Worm (Caenorhabditis elegans) whole organism, L2 larva: ENCODE results near the gene Y39B6A.10.
A peak's percentile ranks its signal among the peaks of the same experiment; 100 is the strongest.

Source experiments
- C34F6.9 ChIP-seq: fragments of 150-350 bp; optimal IDR thresholded peaks from 2 replicates; lab custom pipeline; 2014; ENCODE audit warnings: missing biosample characterization, missing genetic modification characterization
- F13H6.1 ChIP-seq: sonication (generic microtip); optimal IDR thresholded peaks from 2 replicates; lab custom pipeline; 2016; ENCODE audit warnings: missing genetic modification characterization, missing compliant biosample characterization
- R02D3.7 ChIP-seq: fragments of 150-350 bp; optimal IDR thresholded peaks from 2 replicates; lab custom pipeline; 2014; ENCODE audit warnings: missing biosample characterization, missing genetic modification characterization
- Y55F3AM.14 ChIP-seq: fragments of 200-800 bp; sonication (Bioruptor generic); optimal IDR thresholded peaks from 2 replicates; lab custom pipeline; 2018; ENCODE audit warnings: mild to moderate bottlenecking, missing genetic modification characterization, missing compliant biosample characterization
- ZK546.5 ChIP-seq: sonication (generic microtip); optimal IDR thresholded peaks from 2 replicates; lab custom pipeline; 2017; ENCODE audit warnings: missing biosample characterization, missing genetic modification characterization
- alr-1 ChIP-seq: fragments of 150-350 bp; optimal IDR thresholded peaks from 2 replicates; lab custom pipeline; 2014; ENCODE audit warnings: missing biosample characterization, missing genetic modification characterization
- aly-2 ChIP-seq: fragments of 150-350 bp; optimal IDR thresholded peaks from 2 replicates; lab custom pipeline; 2014; ENCODE audit warnings: missing biosample characterization, missing genetic modification characterization
- ama-1 ChIP-seq: fragments of 150-350 bp; optimal IDR thresholded peaks from 2 replicates; lab custom pipeline; 2018; ENCODE audit warnings: inconsistent platforms
- blmp-1 ChIP-seq: sonication (generic microtip); optimal IDR thresholded peaks from 2 replicates; lab custom pipeline; 2017; ENCODE audit warnings: missing genetic modification characterization, mild to moderate bottlenecking, missing compliant biosample characterization, antibody characterized with exemption, moderate library complexity; ENCODE audit not compliant: insufficient read depth
- ceh-16 ChIP-seq: fragments of 150-350 bp; optimal IDR thresholded peaks from 2 replicates; lab custom pipeline; 2014; ENCODE audit warnings: missing biosample characterization, missing genetic modification characterization
- ceh-82 ChIP-seq: fragments of 150-350 bp; optimal IDR thresholded peaks from 2 replicates; lab custom pipeline; 2014; ENCODE audit warnings: missing biosample characterization, missing genetic modification characterization
- crh-2 ChIP-seq: sonication (generic microtip); optimal IDR thresholded peaks from 2 replicates; lab custom pipeline; 2017; ENCODE audit warnings: missing biosample characterization, missing genetic modification characterization
- dmd-4 ChIP-seq: sonication (generic microtip); optimal IDR thresholded peaks from 2 replicates; lab custom pipeline; 2017; ENCODE audit warnings: missing biosample characterization, missing genetic modification characterization
- egl-27 ChIP-seq: sonication (generic microtip); optimal IDR thresholded peaks from 3 replicates; lab custom pipeline; 2017; ENCODE audit warnings: missing biosample characterization, missing genetic modification reagents, missing genetic modification characterization
- elt-1 ChIP-seq: fragments of 150-350 bp; optimal IDR thresholded peaks from 2 replicates; lab custom pipeline; 2014; ENCODE audit warnings: missing biosample characterization, missing genetic modification characterization
- elt-3 ChIP-seq: sonication (generic microtip); optimal IDR thresholded peaks from 2 replicates; lab custom pipeline; 2017; ENCODE audit warnings: missing biosample characterization, missing genetic modification characterization
- fos-1 ChIP-seq: fragments of 150-350 bp; optimal IDR thresholded peaks from 2 replicates; lab custom pipeline; 2014; ENCODE audit warnings: missing biosample characterization, missing genetic modification characterization
- gmeb-1 ChIP-seq: fragments of 150-350 bp; optimal IDR thresholded peaks from 2 replicates; lab custom pipeline; 2014; ENCODE audit warnings: missing biosample characterization, missing genetic modification characterization
- lin-11 ChIP-seq: fragments of 150-350 bp; sonication (generic microtip); optimal IDR thresholded peaks from 2 replicates; lab custom pipeline; 2014; ENCODE audit warnings: missing biosample characterization, missing genetic modification characterization, inconsistent platforms, mixed read lengths
- lin-13 ChIP-seq: fragments of 150-350 bp; optimal IDR thresholded peaks from 2 replicates; lab custom pipeline; 2014; ENCODE audit warnings: missing biosample characterization, missing genetic modification reagents, missing genetic modification characterization
- lin-39 ChIP-seq: fragments of 150-350 bp; optimal IDR thresholded peaks from 2 replicates; lab custom pipeline; 2014; ENCODE audit warnings: missing biosample characterization, missing genetic modification reagents, missing genetic modification characterization
- lsy-2 ChIP-seq, 2 experiments: fragments of 150-350 bp in 1 of 2; sonication (generic microtip) in 1 of 2; optimal IDR thresholded peaks; 2 replicates each; lab custom pipeline; 2014 to 2017; ENCODE audit warnings: missing biosample characterization in 2 of 2, missing genetic modification characterization in 2 of 2
- mab-5 ChIP-seq: fragments of 150-350 bp; optimal IDR thresholded peaks from 2 replicates; lab custom pipeline; 2014; ENCODE audit warnings: missing biosample characterization, missing genetic modification characterization
- mbf-1 ChIP-seq: sonication (generic microtip); optimal IDR thresholded peaks from 2 replicates; lab custom pipeline; 2017; ENCODE audit warnings: missing biosample characterization, missing genetic modification characterization
- mdl-1 ChIP-seq, 2 experiments: fragments of 150-350 bp in 1 of 2; sonication (generic microtip) in 1 of 2; optimal IDR thresholded peaks; 2 replicates each; lab custom pipeline; 2017; ENCODE audit warnings: missing biosample characterization in 2 of 2, missing genetic modification characterization in 2 of 2
- nhr-10 ChIP-seq: sonication (generic microtip); optimal IDR thresholded peaks from 2 replicates; lab custom pipeline; 2017; ENCODE audit warnings: missing biosample characterization, missing genetic modification characterization
- nhr-11 ChIP-seq: fragments of 150-350 bp; optimal IDR thresholded peaks from 2 replicates; lab custom pipeline; 2014; ENCODE audit warnings: missing biosample characterization, missing genetic modification characterization
- nhr-12 ChIP-seq: fragments of 150-350 bp; optimal IDR thresholded peaks from 2 replicates; lab custom pipeline; 2014; ENCODE audit warnings: missing biosample characterization, missing genetic modification characterization
- nhr-129 ChIP-seq: fragments of 150-350 bp; optimal IDR thresholded peaks from 2 replicates; lab custom pipeline; 2014; ENCODE audit warnings: missing biosample characterization, missing genetic modification characterization
- nhr-21 ChIP-seq: fragments of 150-350 bp; optimal IDR thresholded peaks from 2 replicates; lab custom pipeline; 2014; ENCODE audit warnings: missing biosample characterization, missing genetic modification characterization
- nhr-23 ChIP-seq: fragments of 150-350 bp; optimal IDR thresholded peaks from 2 replicates; lab custom pipeline; 2014; ENCODE audit warnings: missing biosample characterization, missing genetic modification reagents, missing genetic modification characterization
- nhr-237 ChIP-seq: fragments of 150-350 bp; optimal IDR thresholded peaks from 2 replicates; lab custom pipeline; 2014; ENCODE audit warnings: missing biosample characterization, missing genetic modification characterization
- nhr-25 ChIP-seq: fragments of 150-350 bp; sonication (generic microtip); optimal IDR thresholded peaks from 3 replicates; lab custom pipeline; 2014; ENCODE audit warnings: missing biosample characterization, missing genetic modification characterization
- nhr-6 ChIP-seq: fragments of 150-350 bp; optimal IDR thresholded peaks from 2 replicates; lab custom pipeline; 2014; ENCODE audit warnings: missing biosample characterization, missing genetic modification characterization
- nhr-77 ChIP-seq: fragments of 150-350 bp; optimal IDR thresholded peaks from 2 replicates; lab custom pipeline; 2014; ENCODE audit warnings: missing biosample characterization, missing genetic modification characterization
- peb-1 ChIP-seq: fragments of 150-350 bp; optimal IDR thresholded peaks from 2 replicates; lab custom pipeline; 2014; ENCODE audit warnings: missing biosample characterization, missing genetic modification characterization
- sem-4 ChIP-seq: fragments of 150-350 bp; optimal IDR thresholded peaks from 2 replicates; lab custom pipeline; 2014; ENCODE audit warnings: missing biosample characterization, missing genetic modification reagents, missing genetic modification characterization
- skn-1 ChIP-seq: sonication (generic microtip); optimal IDR thresholded peaks from 2 replicates; lab custom pipeline; 2017; ENCODE audit warnings: missing biosample characterization, missing genetic modification characterization
- sma-3 ChIP-seq: sonication (generic microtip); optimal IDR thresholded peaks from 2 replicates; lab custom pipeline; 2016; ENCODE audit warnings: missing genetic modification reagents, missing genetic modification characterization, missing compliant biosample characterization
- sma-9 ChIP-seq, 2 experiments: fragments of 150-350 bp in 1 of 2; sonication (generic microtip) in 1 of 2; optimal IDR thresholded peaks; 2 replicates each; lab custom pipeline; 2014 to 2016; ENCODE audit warnings: missing genetic modification characterization in 2 of 2, mild to moderate bottlenecking in 1 of 2, missing biosample characterization in 1 of 2, missing compliant biosample characterization in 1 of 2, missing genetic modification reagents in 1 of 2, moderate library complexity in 1 of 2
- snpc-4 ChIP-seq: fragments of 150-350 bp; optimal IDR thresholded peaks from 2 replicates; lab custom pipeline; 2014; ENCODE audit warnings: missing biosample characterization, missing genetic modification characterization
- unc-39 ChIP-seq: fragments of 150-350 bp; optimal IDR thresholded peaks from 2 replicates; lab custom pipeline; 2014; ENCODE audit warnings: missing biosample characterization, missing genetic modification characterization
- unc-55 ChIP-seq: fragments of 150-350 bp; sonication (generic microtip); optimal IDR thresholded peaks from 3 replicates; lab custom pipeline; 2014; ENCODE audit warnings: missing biosample characterization, missing genetic modification reagents, missing genetic modification characterization
- unc-62 ChIP-seq: fragments of 150-350 bp; optimal IDR thresholded peaks from 2 replicates; lab custom pipeline; 2014; ENCODE audit warnings: missing biosample characterization, missing genetic modification reagents, missing genetic modification characterization
- zag-1 ChIP-seq: fragments of 150-350 bp; optimal IDR thresholded peaks from 2 replicates; lab custom pipeline; 2014; ENCODE audit warnings: missing biosample characterization, missing genetic modification characterization
- ztf-1 ChIP-seq: fragments of 200-800 bp; sonication (Bioruptor generic); conservative IDR thresholded peaks from 2 replicates; pipeline ENCODE4 v1.3.6; 2022; ENCODE audit warnings: missing genetic modification characterization, missing compliant biosample characterization
- ztf-11 ChIP-seq: sonication (generic microtip); optimal IDR thresholded peaks from 2 replicates; lab custom pipeline; 2017; ENCODE audit warnings: missing biosample characterization, missing genetic modification characterization
- ztf-4 ChIP-seq: fragments of 150-350 bp; optimal IDR thresholded peaks from 2 replicates; lab custom pipeline; 2014; ENCODE audit warnings: missing biosample characterization, missing genetic modification characterization

Gene Y39B6A.10

ce11 chrV:19125812-19126211, 7.6 kb downstream of the Y39B6A.10 start:
- no peak for TF ChIP-seq sma-9 (GFP tag; optimal IDR thresholded peaks at IDR 0.05; lab: Kevin White, UChicago)
- TF ChIP-seq sma-9 (tag; optimal IDR thresholded peaks at IDR 0.05; lab: Kevin White, UChicago): no peak
- TF ChIP-seq zag-1 (tag; lab: Kevin White, UChicago): peak; percentile 37
- TF ChIP-seq alr-1 (tag; lab: Kevin White, UChicago): no peak
- TF ChIP-seq Y55F3AM.14 (GFP tag; lab: Kevin White, UChicago): peak; percentile 33
- TF ChIP-seq ama-1 (lab: Kevin White, UChicago): no peak
- TF ChIP-seq sem-4 (tag; lab: Kevin White, UChicago): no peak
- peak; percentile 54 for TF ChIP-seq unc-55 (GFP tag; lab: Kevin White, UChicago)
- TF ChIP-seq dmd-4: no peak
- no peak for TF ChIP-seq nhr-12 (tag; lab: Kevin White, UChicago)
- TF ChIP-seq ceh-82 (tag; lab: Kevin White, UChicago): no peak
- no peak for TF ChIP-seq ZK546.5
- no peak for TF ChIP-seq peb-1 (tag; lab: Kevin White, UChicago)
- no peak for TF ChIP-seq blmp-1 (tag; lab: Kevin White, UChicago)
- TF ChIP-seq lin-13 (GFP tag; lab: Kevin White, UChicago): peak; percentile 70
- peak; percentile 26 to 58 for TF ChIP-seq lsy-2 (tag; optimal IDR thresholded peaks at IDR 0.05; lab: Kevin White, UChicago)
- peak; percentile 40 for TF ChIP-seq snpc-4 (tag; lab: Kevin White, UChicago)
- TF ChIP-seq nhr-11 (tag; lab: Kevin White, UChicago): no peak
- TF ChIP-seq lin-11 (tag; lab: Kevin White, UChicago): peak; percentile 37
- TF ChIP-seq nhr-23: no peak
- peak; percentile 64 for TF ChIP-seq nhr-129
- no peak for TF ChIP-seq ceh-16 (tag; lab: Kevin White, UChicago)
- peak; percentile 57 for TF ChIP-seq gmeb-1
- peak; percentile 44 for TF ChIP-seq mab-5 (tag; lab: Kevin White, UChicago)
- TF ChIP-seq elt-1: no peak
- TF ChIP-seq mbf-1: no peak
- no peak for TF ChIP-seq unc-39
- no peak for TF ChIP-seq lin-39 (tag; lab: Kevin White, UChicago)
- peak; percentile 39 for TF ChIP-seq nhr-21 (tag; lab: Kevin White, UChicago)
- peak; percentile 17 for TF ChIP-seq C34F6.9 (tag; lab: Kevin White, UChicago)
- TF ChIP-seq R02D3.7 (tag; lab: Kevin White, UChicago): peak; percentile 2
- no peak for TF ChIP-seq nhr-77
- no peak for TF ChIP-seq ztf-11 (tag; lab: Kevin White, UChicago)
- no peak for TF ChIP-seq nhr-237 (tag; lab: Kevin White, UChicago)
- peak in 1 of 2 experiments; percentile 25 for TF ChIP-seq mdl-1 (tag; optimal IDR thresholded peaks at IDR 0.05; lab: Kevin White, UChicago)
- peak; percentile 8 for TF ChIP-seq F13H6.1 (tag; lab: Kevin White, UChicago)
- TF ChIP-seq egl-27 (tag; lab: Kevin White, UChicago): peak; percentile 43
- peak; percentile 21 for TF ChIP-seq sma-3 (GFP tag; lab: Kevin White, UChicago)
- no peak for TF ChIP-seq skn-1 (tag; lab: Kevin White, UChicago)
- TF ChIP-seq aly-2 (tag; lab: Kevin White, UChicago): no peak
- TF ChIP-seq nhr-10 (tag; lab: Kevin White, UChicago): no peak
- no peak for TF ChIP-seq fos-1
- TF ChIP-seq ztf-1 (GFP tag; lab: Robert Waterston, UW): no peak
- TF ChIP-seq ztf-4: no peak
- peak; percentile 50 for TF ChIP-seq crh-2 (tag; lab: Kevin White, UChicago)
- TF ChIP-seq unc-62 (GFP tag; lab: Kevin White, UChicago): no peak
- TF ChIP-seq elt-3 (tag; lab: Kevin White, UChicago): no peak
- TF ChIP-seq nhr-6 (tag; lab: Kevin White, UChicago): no peak
- TF ChIP-seq nhr-25 (tag; lab: Kevin White, UChicago): peak; percentile 30
